Worm (Caenorhabditis elegans) whole organism, young adult: Measurements from ENCODE around the gene str-40.

Experiments used
- D2030.7 ChIP-seq: fragments of 200-800 bp; sonication (Bioruptor generic); IDR thresholded peaks from 2 replicates; pipeline ENCODE4 v1.3.6; 2022; ENCODE audit warnings: missing genetic modification reagents, missing genetic modification characterization, missing compliant biosample characterization
- K12H6.12 ChIP-seq: fragments of 200-800 bp; sonication (Bioruptor generic); optimal IDR thresholded peaks from 2 replicates; lab custom pipeline; 2018; ENCODE audit warnings: mild to moderate bottlenecking, missing genetic modification characterization, missing compliant biosample characterization
- akir-1 ChIP-seq: fragments of 200-800 bp; sonication (Bioruptor generic); optimal IDR thresholded peaks from 2 replicates; lab custom pipeline; 2018; ENCODE audit warnings: mild to moderate bottlenecking, missing genetic modification characterization, moderate library complexity, missing compliant biosample characterization
- atf-7 ChIP-seq: sonication (generic microtip); optimal IDR thresholded peaks from 2 replicates; lab custom pipeline; 2017; ENCODE audit warnings: mild to moderate bottlenecking, missing genetic modification characterization, missing compliant biosample characterization
- athp-1 ChIP-seq: sonication (generic microtip); optimal IDR thresholded peaks from 2 replicates; lab custom pipeline; 2017; ENCODE audit warnings: mild to moderate bottlenecking, missing genetic modification characterization, missing compliant biosample characterization
- bed-2 ChIP-seq: fragments of 200-800 bp; sonication (Bioruptor generic); IDR thresholded peaks from 2 replicates; pipeline ENCODE4 v1.3.6; 2022; ENCODE audit warnings: missing genetic modification reagents, missing genetic modification characterization, missing compliant biosample characterization
- cebp-1 ChIP-seq, 2 experiments: fragments of 200-800 bp in 1 of 2; sonication (Bioruptor generic) in 1 of 2; sonication (generic microtip) in 1 of 2; IDR thresholded peaks in 1 of 2; optimal IDR thresholded peaks in 1 of 2; 2 replicates each; pipeline versions ENCODE4 v1.3.6 to Lab custom; 2017 to 2022; ENCODE audit warnings: missing compliant biosample characterization in 2 of 2, missing genetic modification characterization in 2 of 2, mild to moderate bottlenecking in 1 of 2, missing genetic modification reagents in 1 of 2, moderate library complexity in 1 of 2
- cebp-2 ChIP-seq: fragments of 200-800 bp; sonication (Bioruptor generic); IDR thresholded peaks from 2 replicates; pipeline ENCODE4 v1.3.6; 2022; ENCODE audit warnings: missing genetic modification characterization, missing compliant biosample characterization
- ceh-79 ChIP-seq: sonication (generic microtip); optimal IDR thresholded peaks from 2 replicates; lab custom pipeline; 2017; ENCODE audit warnings: mild to moderate bottlenecking, missing genetic modification characterization, missing compliant biosample characterization
- die-1 ChIP-seq: sonication (generic microtip); optimal IDR thresholded peaks from 2 replicates; lab custom pipeline; 2016; ENCODE audit warnings: missing genotype, mild to moderate bottlenecking, missing genetic modification characterization, missing compliant biosample characterization
- efl-1 ChIP-seq: fragments of 150-350 bp; optimal IDR thresholded peaks from 2 replicates; lab custom pipeline; 2014; ENCODE audit warnings: missing biosample characterization, missing genetic modification reagents, missing genetic modification characterization
- egrh-3 ChIP-seq: fragments of 200-800 bp; sonication (Bioruptor generic); IDR thresholded peaks from 2 replicates; pipeline ENCODE4 v1.3.6; 2022; ENCODE audit warnings: missing genetic modification reagents, missing genetic modification characterization, missing compliant biosample characterization
- gei-17 ChIP-seq: fragments of 200-800 bp; sonication (Bioruptor generic); optimal IDR thresholded peaks from 2 replicates; lab custom pipeline; 2018; ENCODE audit warnings: mild to moderate bottlenecking, missing genetic modification characterization, missing compliant biosample characterization
- hmg-20 ChIP-seq: fragments of 200-800 bp; sonication (Bioruptor generic); IDR thresholded peaks from 2 replicates; pipeline ENCODE4 v1.3.6; 2022; ENCODE audit warnings: missing genetic modification reagents, missing genetic modification characterization, missing compliant biosample characterization
- lin-35 ChIP-seq, 3 experiments: fragments of 150-350 bp in 2 of 3; sonication (generic microtip) in 1 of 3; optimal IDR thresholded peaks; 2 replicates each; lab custom pipeline; 2014 to 2018; ENCODE audit warnings: missing biosample characterization in 3 of 3, missing genetic modification characterization in 3 of 3, missing genetic modification reagents in 3 of 3
- lin-54 ChIP-seq: fragments of 200-800 bp; sonication (Bioruptor generic); optimal IDR thresholded peaks from 2 replicates; lab custom pipeline; 2018; ENCODE audit warnings: mild to moderate bottlenecking, missing genetic modification characterization, missing compliant biosample characterization
- mel-28 ChIP-seq: sonication (generic microtip); optimal IDR thresholded peaks from 2 replicates; lab custom pipeline; 2016; ENCODE audit warnings: borderline replicate concordance, mild to moderate bottlenecking, missing genetic modification characterization, missing compliant biosample characterization
- mes-4 ChIP-seq: sonication (generic microtip); optimal IDR thresholded peaks from 2 replicates; lab custom pipeline; 2016; ENCODE audit warnings: missing genotype, missing genetic modification characterization, missing compliant biosample characterization
- nfya-2 ChIP-seq: fragments of 200-800 bp; sonication (Bioruptor generic); IDR thresholded peaks from 2 replicates; pipeline ENCODE4 v1.3.6; 2022; ENCODE audit warnings: missing genetic modification reagents, missing genetic modification characterization, missing compliant biosample characterization
- nfyb-1 ChIP-seq: fragments of 200-800 bp; sonication (Bioruptor generic); IDR thresholded peaks from 2 replicates; pipeline ENCODE4 v1.3.6; 2022; ENCODE audit warnings: missing genetic modification reagents, missing genetic modification characterization, missing compliant biosample characterization
- nhr-80 ChIP-seq: sonication (generic microtip); optimal IDR thresholded peaks from 2 replicates; lab custom pipeline; 2016; ENCODE audit warnings: missing genetic modification characterization, missing compliant biosample characterization
- nhr-90 ChIP-seq: sonication (generic microtip); optimal IDR thresholded peaks from 2 replicates; lab custom pipeline; 2016; ENCODE audit warnings: missing genotype, mild to moderate bottlenecking, missing genetic modification characterization, missing compliant biosample characterization
- pbrm-1 ChIP-seq: fragments of 200-800 bp; sonication (Bioruptor generic); IDR thresholded peaks from 2 replicates; pipeline ENCODE4 v1.3.6; 2022; ENCODE audit warnings: missing genetic modification reagents, missing genetic modification characterization, missing compliant biosample characterization
- rcor-1 ChIP-seq: fragments of 200-800 bp; sonication (Bioruptor generic); IDR thresholded peaks from 2 replicates; pipeline ENCODE4 v1.3.6; 2022; ENCODE audit warnings: missing genetic modification reagents, missing genetic modification characterization, missing compliant biosample characterization
- snpc-3.4 ChIP-seq: sonication (generic microtip); optimal IDR thresholded peaks from 2 replicates; lab custom pipeline; 2017; ENCODE audit warnings: missing genetic modification characterization, mild to moderate bottlenecking, missing compliant biosample characterization, antibody characterized with exemption, moderate library complexity, missing genotype, missing genetic modification reagents
- snpc-4 ChIP-seq, 5 experiments: fragments of 150-350 bp in 1 of 5; sonication (generic microtip) in 4 of 5; optimal IDR thresholded peaks; 2 replicates each; lab custom pipeline; 2014 to 2018; ENCODE audit warnings: missing genetic modification characterization in 5 of 5, missing biosample characterization in 3 of 5, antibody characterized with exemption in 2 of 5, mild to moderate bottlenecking in 2 of 5, missing compliant biosample characterization in 2 of 5, missing genotype in 2 of 5, moderate library complexity in 2 of 5, missing genetic modification reagents in 1 of 5
- somi-1 ChIP-seq: fragments of 200-800 bp; sonication (Bioruptor generic); optimal IDR thresholded peaks from 2 replicates; lab custom pipeline; 2018; ENCODE audit warnings: mild to moderate bottlenecking, missing genetic modification characterization, missing compliant biosample characterization
- ztf-22 ChIP-seq: fragments of 200-800 bp; sonication (Bioruptor generic); optimal IDR thresholded peaks from 2 replicates; lab custom pipeline; 2018; ENCODE audit warnings: mild to moderate bottlenecking, missing genetic modification characterization, moderate library complexity, missing compliant biosample characterization
- ztf-25 ChIP-seq: fragments of 200-800 bp; sonication (Bioruptor generic); IDR thresholded peaks from 2 replicates; pipeline ENCODE4 v1.3.6; 2022; ENCODE audit warnings: missing genetic modification reagents, missing genetic modification characterization, missing compliant biosample characterization
- ztf-26 ChIP-seq: sonication (generic microtip); optimal IDR thresholded peaks from 2 replicates; lab custom pipeline; 2017; ENCODE audit warnings: missing genetic modification characterization, missing compliant biosample characterization
- ztf-28 ChIP-seq: fragments of 200-800 bp; sonication (Bioruptor generic); IDR thresholded peaks from 2 replicates; pipeline ENCODE4 v1.3.6; 2022; ENCODE audit warnings: missing genetic modification reagents, missing genetic modification characterization, missing compliant biosample characterization
- ztf-3 ChIP-seq: fragments of 200-800 bp; sonication (Bioruptor generic); optimal IDR thresholded peaks from 2 replicates; lab custom pipeline; 2018; ENCODE audit warnings: mild to moderate bottlenecking, missing genetic modification characterization, missing compliant biosample characterization

Gene str-40

ce11 chrV:3069101-3069500, at the start of gene str-40:
Gene str-40, minus strand, starts transcription at chrV:3069201.
- TF ChIP-seq hmg-20, result no peak
- TF ChIP-seq egrh-3 (GFP tag; lab: Robert Waterston, UW), result no peak
- TF ChIP-seq die-1 (tag; lab: Kevin White, UChicago), result no peak

- TF ChIP-seq somi-1 (GFP tag; lab: Kevin White, UChicago), result no peak
- peak; percentile 33 for TF ChIP-seq nhr-80
These were observed 49.2 kb upstream of the str-40 start, which contains the start of gene clec-210 for ce11 chrV:3118167-3118566. Gene clec-210, plus strand, starts transcription at chrV:3118377.

ce11 chrV:3114973-3115372, 46.0 kb upstream of the str-40 start, which contains the start of gene Y73C8C.3:
Gene Y73C8C.3, plus strand, starts transcription at chrV:3115273.
- no peak for TF ChIP-seq snpc-3.4 (tag; lab: Kevin White, UChicago)
- TF ChIP-seq ztf-25 (GFP tag; lab: Robert Waterston, UW), result no peak
- no peak for TF ChIP-seq ztf-28 (GFP tag; lab: Robert Waterston, UW)
- TF ChIP-seq nfyb-1 (GFP tag; lab: Robert Waterston, UW), result no peak
- no peak for TF ChIP-seq ztf-26 (tag; lab: Kevin White, UChicago)
- TF ChIP-seq lin-54 (GFP tag; lab: Kevin White, UChicago), result no peak
- no peak for TF ChIP-seq cebp-1 (GFP tag; IDR thresholded peaks at IDR 0.05; lab: Robert Waterston, UW)
- TF ChIP-seq cebp-1 (tag; optimal IDR thresholded peaks at IDR 0.05; lab: Kevin White, UChicago), result no peak
- no peak for TF ChIP-seq bed-2 (GFP tag; lab: Robert Waterston, UW)
- TF ChIP-seq D2030.7, result no peak
- TF ChIP-seq mel-28, result no peak
- TF ChIP-seq nhr-90 (tag; lab: Kevin White, UChicago), result no peak
- no peak for TF ChIP-seq pbrm-1 (GFP tag; lab: Robert Waterston, UW)
- TF ChIP-seq snpc-4 (GFP tag; optimal IDR thresholded peaks at IDR 0.05; lab: Kevin White, UChicago), result no peak
- no peak for TF ChIP-seq snpc-4 (tag; optimal IDR thresholded peaks at IDR 0.05; lab: Kevin White, UChicago)
- TF ChIP-seq egrh-3 (GFP tag; lab: Robert Waterston, UW), result no peak
- no peak for TF ChIP-seq nfya-2 (GFP tag; lab: Robert Waterston, UW)
- no peak for TF ChIP-seq cebp-2 (GFP tag; lab: Robert Waterston, UW)
- no peak for TF ChIP-seq efl-1 (GFP tag; lab: Kevin White, UChicago)

- no peak for TF ChIP-seq akir-1 (GFP tag; lab: Kevin White, UChicago)
- no peak for TF ChIP-seq rcor-1 (GFP tag; lab: Robert Waterston, UW)
- no peak for TF ChIP-seq ztf-3 (GFP tag; lab: Kevin White, UChicago)
- TF ChIP-seq, all 124 proteins: peak for 0
These were observed 44.8 kb upstream of the str-40 start, which contains the start of gene Y73C8C.8 for ce11 chrV:3113751-3114150. Gene Y73C8C.8, minus strand, starts transcription at chrV:3113851.

- TF ChIP-seq gei-17, result no peak
- no peak for TF ChIP-seq ztf-22 (GFP tag; lab: Kevin White, UChicago)
- TF ChIP-seq atf-7 (tag; lab: Kevin White, UChicago), result no peak
- TF ChIP-seq ceh-79, result no peak
- TF ChIP-seq mes-4, result no peak
- no peak for TF ChIP-seq athp-1
- no peak for TF ChIP-seq K12H6.12 (tag; lab: Kevin White, UChicago)
- no peak for TF ChIP-seq lin-35 (GFP tag; optimal IDR thresholded peaks at IDR 0.05; lab: Kevin White, UChicago)
These were observed 43.2 kb upstream of the str-40 start for ce11 chrV:3112198-3112597.
